Fruit fly (Drosophila melanogaster): ENCODE measurements around the gene disco-r.

Gene disco-r

dm6 chrX:16096488-16096887, 52.3 kb downstream of the disco-r start (continued):
- peak; percentile 86 for TF ChIP-seq Ets65A (GFP tag)
- no peak for TF ChIP-seq dmrt11E (tag; optimal IDR thresholded peaks at IDR 0.05)
- TF ChIP-seq ind (GFP tag; optimal IDR thresholded peaks at IDR 0.05) = no peak
- TF ChIP-seq p53 (GFP tag; optimal IDR thresholded peaks at IDR 0.05) = no peak
- peak; percentile 9 for TF ChIP-seq HLH54F (GFP tag; optimal IDR thresholded peaks at IDR 0.05)
- TF ChIP-seq her (GFP tag; optimal IDR thresholded peaks at IDR 0.05) = peak; percentile 0
- peak; percentile 77 for TF ChIP-seq unc-4 (GFP tag; IDR thresholded peaks at IDR 0.05; ENCODE audit: partially characterized antibody)
- TF ChIP-seq CG18619 (GFP tag; optimal IDR thresholded peaks at IDR 0.05) = no peak
- no peak for TF ChIP-seq GATAe (GFP tag; conservative IDR thresholded peaks at IDR 0.05)
- no peak for TF ChIP-seq toy (GFP tag; IDR thresholded peaks at IDR 0.05)
- TF ChIP-seq CG10431 (GFP tag; optimal IDR thresholded peaks at IDR 0.05) = no peak
- TF ChIP-seq lilli (GFP tag; optimal IDR thresholded peaks at IDR 0.05) = peak; percentile 36
- TF ChIP-seq Dip3 (GFP tag; optimal IDR thresholded peaks at IDR 0.05) = no peak
- peak; percentile 41 for TF ChIP-seq sug (tag; optimal IDR thresholded peaks at IDR 0.05)
- peak; percentile 20 for TF ChIP-seq Max (GFP tag; optimal IDR thresholded peaks at IDR 0.05)
- TF ChIP-seq ems (GFP tag; optimal IDR thresholded peaks at IDR 0.05) = no peak
- no peak for TF ChIP-seq CG10979 (tag; optimal IDR thresholded peaks at IDR 0.05)
- no peak for TF ChIP-seq H2.0 (GFP tag; IDR thresholded peaks at IDR 0.05)
- no peak for TF ChIP-seq usp (GFP tag; optimal IDR thresholded peaks at IDR 0.05)
- no peak for TF ChIP-seq zen (tag; optimal IDR thresholded peaks at IDR 0.05)
- no peak for TF ChIP-seq tap (tag; optimal IDR thresholded peaks at IDR 0.05)
- TF ChIP-seq Med (GFP tag) = peak; percentile 57
- TF ChIP-seq Kr (GFP tag; optimal IDR thresholded peaks at IDR 0.05) = no peak
- TF ChIP-seq bcd (GFP tag; optimal IDR thresholded peaks at IDR 0.05) = peak; percentile 29
- peak; percentile 45 for TF ChIP-seq Hmr (GFP tag; optimal IDR thresholded peaks at IDR 0.05)
- peak; percentile 54; the same call in 1 of the 3 replicates for TF ChIP-seq hb (GFP tag; IDR thresholded peaks at IDR 0.05; ENCODE audit: partially characterized antibody)
- TF ChIP-seq CG10543 (GFP tag; optimal IDR thresholded peaks at IDR 0.05) = no peak
- TF ChIP-seq Jarid2 (GFP tag; optimal IDR thresholded peaks at IDR 0.05) = no peak
- no peak for TF ChIP-seq zfh2 (GFP tag; optimal IDR thresholded peaks at IDR 0.05)
- TF ChIP-seq E2f1 (GFP tag; IDR thresholded peaks at IDR 0.05) = no peak
- TF ChIP-seq unpg (GFP tag; optimal IDR thresholded peaks at IDR 0.05) = no peak
- TF ChIP-seq CoRest (tag; optimal IDR thresholded peaks at IDR 0.05) = peak; percentile 28
- no peak for TF ChIP-seq aop (GFP tag; IDR thresholded peaks at IDR 0.05)
- TF ChIP-seq gcm (GFP tag; optimal IDR thresholded peaks at IDR 0.05) = no peak
- TF ChIP-seq Antp (GFP tag; optimal IDR thresholded peaks at IDR 0.05) = peak; percentile 0
- no peak for TF ChIP-seq Bdp1 (GFP tag; optimal IDR thresholded peaks at IDR 0.05)
- TF ChIP-seq Xbp1 (GFP tag; optimal IDR thresholded peaks at IDR 0.05) = no peak
- TF ChIP-seq Dref (GFP tag; IDR thresholded peaks at IDR 0.05) = peak; percentile 71
- TF ChIP-seq fu2 (GFP tag; optimal IDR thresholded peaks at IDR 0.05) = no peak
- no peak for TF ChIP-seq scrt (GFP tag; optimal IDR thresholded peaks at IDR 0.05)
- TF ChIP-seq E2f2 (GFP tag; IDR thresholded peaks at IDR 0.05) = peak; percentile 69; the same call in 1 of the 2 replicates
- no peak for TF ChIP-seq Hr3 (GFP tag; optimal IDR thresholded peaks at IDR 0.05)
- TF ChIP-seq ap (GFP tag; IDR thresholded peaks at IDR 0.05) = no peak
- TF ChIP-seq inv (GFP tag; IDR thresholded peaks at IDR 0.05; ENCODE audit: partially characterized antibody) = peak; percentile 70
- TF ChIP-seq CG2120 (GFP tag; optimal IDR thresholded peaks at IDR 0.05) = peak; percentile 50
- TF ChIP-seq wek (GFP tag; optimal IDR thresholded peaks at IDR 0.05) = no peak
- peak; percentile 56; the same call in 1 of the 3 replicates for TF ChIP-seq CG7963 (GFP tag; IDR thresholded peaks at IDR 0.05; ENCODE audit: partially characterized antibody)
- no peak for TF ChIP-seq Usf (GFP tag; optimal IDR thresholded peaks at IDR 0.05)
- TF ChIP-seq peb (GFP tag; IDR thresholded peaks at IDR 0.05) = no peak
- TF ChIP-seq Chrac-16 (GFP tag; optimal IDR thresholded peaks at IDR 0.05) = no peak
- TF ChIP-seq Meics (GFP tag; optimal IDR thresholded peaks at IDR 0.05) = no peak
- TF ChIP-seq CG2116 (GFP tag; optimal IDR thresholded peaks at IDR 0.05) = peak; percentile 56

All from whole organism, embryonic.